Worm (Caenorhabditis elegans) whole organism, L1 larva: ENCODE data around the gene rcat-1.

Experiments used
- hpl-2 ChIP-seq: fragments of 150-350 bp; optimal IDR thresholded peaks from 2 replicates; lab custom pipeline; 2014; ENCODE audit warnings: missing biosample characterization, missing genetic modification reagents, missing genetic modification characterization
- unc-62 ChIP-seq: fragments of 150-350 bp; optimal IDR thresholded peaks from 2 replicates; lab custom pipeline; 2014; ENCODE audit warnings: missing biosample characterization, missing genetic modification reagents, missing genetic modification characterization

- TF ChIP-seq hpl-2 (GFP tag; lab: Kevin White, UChicago) (no peak), unc-62 (no peak)
Observed at ce11 chrIV:288027-288426, 32.8 kb upstream of the rcat-1 start, which contains the start of gene T21D12.14.
